Fruit fly (Drosophila melanogaster): ENCODE results near the gene Atac3.

Atac3 gene

dm6 chr3L:294841-295408, 32.9 kb downstream of the Atac3 start:
- no peak for TF ChIP-seq Myc (optimal IDR thresholded peaks at IDR 0.05)
- TF ChIP-seq h (optimal IDR thresholded peaks at IDR 0.05): no peak
- TF ChIP-seq ttk (optimal IDR thresholded peaks at IDR 0.05): no peak
- TF ChIP-seq psq (optimal IDR thresholded peaks at IDR 0.05): no peak
- no peak for TF ChIP-seq Sin3A (optimal IDR thresholded peaks at IDR 0.05)
- TF ChIP-seq insv (optimal IDR thresholded peaks at IDR 0.05): no peak

- TF ChIP-seq insv (optimal IDR thresholded peaks at IDR 0.05): no peak
These were observed 35.5 kb downstream of the Atac3 start for dm6 chr3L:292146-292776.

- TF ChIP-seq insv (optimal IDR thresholded peaks at IDR 0.05): no peak
- no peak for TF ChIP-seq Sin3A (optimal IDR thresholded peaks at IDR 0.05)
- no peak for TF ChIP-seq ttk (optimal IDR thresholded peaks at IDR 0.05)
- TF ChIP-seq psq (optimal IDR thresholded peaks at IDR 0.05): no peak
These were observed 36.1 kb downstream of the Atac3 start for dm6 chr3L:291583-292145.

dm6 chr3L:284253-284652, 43.5 kb downstream of the Atac3 start:
- TF ChIP-seq insv (optimal IDR thresholded peaks at IDR 0.05) (no peak), Myc (optimal IDR thresholded peaks at IDR 0.05) (no peak), ttk (optimal IDR thresholded peaks at IDR 0.05) (no peak), Sin3A (optimal IDR thresholded peaks at IDR 0.05) (no peak), psq (optimal IDR thresholded peaks at IDR 0.05) (no peak), h (optimal IDR thresholded peaks at IDR 0.05) (no peak)

- TF ChIP-seq h (optimal IDR thresholded peaks at IDR 0.05): no peak
- no peak for TF ChIP-seq psq (optimal IDR thresholded peaks at IDR 0.05)
- no peak for TF ChIP-seq Sin3A (optimal IDR thresholded peaks at IDR 0.05)
- TF ChIP-seq insv (optimal IDR thresholded peaks at IDR 0.05): no peak
- no peak for TF ChIP-seq Myc (optimal IDR thresholded peaks at IDR 0.05)
- no peak for TF ChIP-seq ttk (optimal IDR thresholded peaks at IDR 0.05)
These were observed 45.5 kb downstream of the Atac3 start for dm6 chr3L:282276-282675.

- TF ChIP-seq insv (optimal IDR thresholded peaks at IDR 0.05): no peak
- TF ChIP-seq ttk (optimal IDR thresholded peaks at IDR 0.05): no peak
- no peak for TF ChIP-seq psq (optimal IDR thresholded peaks at IDR 0.05)
These were observed 50.9 kb downstream of the Atac3 start, which contains the start of gene RhoGEF3 for dm6 chr3L:276736-277487. Gene RhoGEF3, plus strand, starts transcription at chr3L:277437.
